Fruit fly (Drosophila melanogaster) whole organism, pupa: ENCODE data around the gene CG6414.

Experiments used
- CG12605 ChIP-seq: fragments of 200-800 bp; sonication (Bioruptor generic); IDR thresholded peaks from 2 replicates; pipeline ENCODE4 v1.3.6; 2022; ENCODE audit warnings: missing biosample characterization, missing genetic modification characterization
- CG13204 ChIP-seq: fragments of 200-800 bp; sonication (Bioruptor generic); optimal IDR thresholded peaks from 2 replicates; lab custom pipeline; 2018; ENCODE audit warnings: missing biosample characterization, mild to moderate bottlenecking, missing genetic modification characterization, moderate library complexity
- CG14655 ChIP-seq: fragments of 200-800 bp; sonication (Bioruptor generic); optimal IDR thresholded peaks from 3 replicates; lab custom pipeline; 2017; ENCODE audit warnings: mild to moderate bottlenecking, missing biosample characterization, missing genetic modification reagents, missing genetic modification characterization
- CG15710 ChIP-seq: fragments of 200-800 bp; sonication (Bioruptor generic); optimal IDR thresholded peaks from 2 replicates; lab custom pipeline; 2018; ENCODE audit warnings: missing biosample characterization, mild to moderate bottlenecking, missing genetic modification characterization, moderate library complexity
- CG17806 ChIP-seq: fragments of 200-800 bp; sonication (Bioruptor generic); optimal IDR thresholded peaks from 2 replicates; lab custom pipeline; 2018; ENCODE audit warnings: missing biosample characterization, mild to moderate bottlenecking, missing genetic modification characterization, moderate library complexity
- CG8159 ChIP-seq: fragments of 200-800 bp; sonication (Bioruptor generic); optimal IDR thresholded peaks from 3 replicates; lab custom pipeline; 2018; ENCODE audit warnings: missing biosample characterization, mild to moderate bottlenecking, missing genetic modification characterization, moderate library complexity
- CG8301 ChIP-seq: fragments of 200-800 bp; sonication (Bioruptor generic); optimal IDR thresholded peaks from 2 replicates; lab custom pipeline; 2018; ENCODE audit warnings: missing biosample characterization, mild to moderate bottlenecking, missing genetic modification characterization
- CG9948 ChIP-seq: fragments of 200-800 bp; sonication (Bioruptor generic); optimal IDR thresholded peaks from 2 replicates; lab custom pipeline; 2018; ENCODE audit warnings: missing biosample characterization, mild to moderate bottlenecking, missing genetic modification characterization, moderate library complexity
- EcR ChIP-seq: fragments of 200-800 bp; sonication (Bioruptor generic); optimal IDR thresholded peaks from 3 replicates; lab custom pipeline; 2019; ENCODE audit warnings: missing biosample characterization, missing genetic modification characterization, mild to moderate bottlenecking, moderate library complexity, missing genetic modification reagents
- Pif1A ChIP-seq: fragments of 200-800 bp; sonication (Bioruptor generic); optimal IDR thresholded peaks from 3 replicates; lab custom pipeline; 2016; ENCODE audit warnings: missing biosample characterization, missing genetic modification characterization
- Pif1B ChIP-seq: fragments of 200-800 bp; sonication (Bioruptor generic); optimal IDR thresholded peaks from 3 replicates; lab custom pipeline; 2016; ENCODE audit warnings: missing biosample characterization, missing genetic modification characterization
- fd96Ca ChIP-seq: fragments of 200-800 bp; sonication (Bioruptor generic); IDR thresholded peaks from 3 replicates; pipeline ENCODE4 v1.3.6; 2022; ENCODE audit warnings: missing biosample characterization, missing genetic modification characterization
- rn ChIP-seq: fragments of 200-800 bp; sonication (Bioruptor generic); IDR thresholded peaks from 2 replicates; pipeline ENCODE4 v1.3.6; 2022; ENCODE audit warnings: missing biosample characterization, missing genetic modification characterization

dm6 chrX:3930528-3931251, 40.5 kb downstream of the CG6414 start, which contains the start of gene CG42541:
- TF ChIP-seq fd96Ca (no peak), Pif1B (GFP tag; lab: Kevin White, UChicago) (no peak), Pif1A (GFP tag; lab: Kevin White, UChicago) (no peak), CG8301 (no peak), CG14655 (GFP tag; lab: Kevin White, UChicago) (no peak), CG9948 (tag; lab: Kevin White, UChicago) (no peak), EcR (GFP tag; lab: Kevin White, UChicago) (no peak), CG8159 (tag; lab: Kevin White, UChicago) (no peak), CG17806 (tag; lab: Kevin White, UChicago) (no peak), CG12605 (GFP tag; lab: Robert Waterston, UW) (peak; percentile 63; the same call in 1 of the 2 replicates), CG15710 (no peak), rn (GFP tag; lab: Robert Waterston, UW) (no peak), CG13204 (GFP tag; lab: Kevin White, UChicago) (no peak)
